In the genomic region with DNA sequence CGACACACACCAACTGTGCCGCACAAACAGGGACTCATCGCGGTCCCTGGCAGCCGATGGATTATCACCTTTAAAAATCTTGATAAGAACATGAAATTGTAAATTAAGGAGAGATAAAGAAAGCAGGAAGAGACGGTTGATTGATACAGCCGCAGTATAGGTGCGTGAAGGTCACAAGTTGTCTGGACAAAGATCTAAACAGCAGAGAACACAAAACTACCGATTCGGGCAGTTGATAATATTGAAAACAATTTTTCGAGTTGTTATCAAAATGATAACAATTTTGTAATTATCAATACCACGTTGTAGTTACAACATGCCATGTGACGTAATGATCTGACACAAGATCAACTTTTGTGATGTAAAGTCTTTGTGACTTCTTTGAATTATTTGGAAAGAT, we compare ENCODE assay signal across 8 worm cellular contexts.
TF ChIP-seq lines count a peak whose summit lies in the region.

No protein-coding gene starts in this region.

TF ChIP-seq in whole organism, L1 larva, 84 proteins besides CTCF, POLR2A, EP300 and RAD21 (continues in another document):
- peak; percentile 84 for TF ChIP-seq tbx-2 (tag; optimal IDR thresholded peaks at IDR 0.05; lab: Kevin White, UChicago)
- TF ChIP-seq blmp-1 (tag; optimal IDR thresholded peaks at IDR 0.05; lab: Kevin White, UChicago) = peak; percentile 85
- TF ChIP-seq rnt-1 (tag; optimal IDR thresholded peaks at IDR 0.05; lab: Kevin White, UChicago) = peak; percentile 28
- peak; percentile 25 for TF ChIP-seq ztf-4 (tag; optimal IDR thresholded peaks at IDR 0.05; lab: Kevin White, UChicago)
- TF ChIP-seq ceh-82 (tag; optimal IDR thresholded peaks at IDR 0.05; lab: Kevin White, UChicago) = no peak
- TF ChIP-seq xbp-1 (tag; optimal IDR thresholded peaks at IDR 0.05; lab: Kevin White, UChicago) = peak; percentile 29
- TF ChIP-seq pqm-1 (tag; optimal IDR thresholded peaks at IDR 0.05; lab: Kevin White, UChicago) = no peak
- TF ChIP-seq fkh-4 (tag; optimal IDR thresholded peaks at IDR 0.05; lab: Kevin White, UChicago; ENCODE audit: borderline replicate concordance) = no peak
- peak; percentile 81 to 100 (median 96) for TF ChIP-seq elt-3 (tag; optimal IDR thresholded peaks at IDR 0.05; lab: Kevin White, UChicago)
- TF ChIP-seq nhr-12 (tag; optimal IDR thresholded peaks at IDR 0.05; lab: Kevin White, UChicago) = no peak

TF ChIP-seq in whole organism, L2 larva, 48 proteins besides CTCF, POLR2A, EP300 and RAD21 (continues in another document):
- TF ChIP-seq elt-1 (tag; optimal IDR thresholded peaks at IDR 0.05; lab: Kevin White, UChicago) (peak; percentile 98), lsy-2 (tag; optimal IDR thresholded peaks at IDR 0.05; lab: Kevin White, UChicago) (peak in 1 of 2 experiments; percentile 78), alr-1 (tag; optimal IDR thresholded peaks at IDR 0.05; lab: Kevin White, UChicago) (no peak), ceh-82 (tag; optimal IDR thresholded peaks at IDR 0.05; lab: Kevin White, UChicago) (no peak), C34F6.9 (tag; optimal IDR thresholded peaks at IDR 0.05; lab: Kevin White, UChicago) (peak; percentile 39), nhr-11 (tag; optimal IDR thresholded peaks at IDR 0.05; lab: Kevin White, UChicago) (no peak), sma-3 (GFP tag; optimal IDR thresholded peaks at IDR 0.05; lab: Kevin White, UChicago) (peak; percentile 97), F13H6.1 (tag; optimal IDR thresholded peaks at IDR 0.05; lab: Kevin White, UChicago) (peak; percentile 79), unc-62 (GFP tag; optimal IDR thresholded peaks at IDR 0.05; lab: Kevin White, UChicago) (no peak), lin-13 (GFP tag; optimal IDR thresholded peaks at IDR 0.05; lab: Kevin White, UChicago) (peak; percentile 47), mbf-1 (tag; optimal IDR thresholded peaks at IDR 0.05; lab: Kevin White, UChicago) (no peak)

TF ChIP-seq in whole organism, L3 larva, 47 proteins besides CTCF, POLR2A, EP300 and RAD21 (continues in another document):
- peak; percentile 77 for TF ChIP-seq ceh-28 (tag; optimal IDR thresholded peaks at IDR 0.05; lab: Kevin White, UChicago)
- peak; percentile 47 for TF ChIP-seq tbx-2 (tag; optimal IDR thresholded peaks at IDR 0.05; lab: Kevin White, UChicago)
- TF ChIP-seq ztf-4 (tag; optimal IDR thresholded peaks at IDR 0.05; lab: Kevin White, UChicago) = peak; percentile 3
- TF ChIP-seq mml-1 (tag; optimal IDR thresholded peaks at IDR 0.05; lab: Kevin White, UChicago) = no peak
- no peak for TF ChIP-seq daf-12 (tag; optimal IDR thresholded peaks at IDR 0.05; lab: Kevin White, UChicago)
- peak; percentile 88 for TF ChIP-seq lsy-12 (tag; optimal IDR thresholded peaks at IDR 0.05; lab: Kevin White, UChicago)
- peak; percentile 94 for TF ChIP-seq jun-1 (tag; optimal IDR thresholded peaks at IDR 0.05; lab: Kevin White, UChicago)
- peak; percentile 77 for TF ChIP-seq fos-1 (tag; optimal IDR thresholded peaks at IDR 0.05; lab: Kevin White, UChicago)
- peak; percentile 94 for TF ChIP-seq elt-1 (tag; optimal IDR thresholded peaks at IDR 0.05; lab: Kevin White, UChicago)
- no peak for TF ChIP-seq lin-39 (tag; optimal IDR thresholded peaks at IDR 0.05; lab: Kevin White, UChicago)
- no peak for TF ChIP-seq fkh-10 (GFP tag; optimal IDR thresholded peaks at IDR 0.05; lab: Kevin White, UChicago)

TF ChIP-seq in whole organism, L4 larva, 104 proteins besides CTCF, POLR2A, EP300 and RAD21 (continues in another document):
- no peak for TF ChIP-seq ztf-11 (tag; optimal IDR thresholded peaks at IDR 0.05; lab: Kevin White, UChicago)
- peak; percentile 89 for TF ChIP-seq nhr-25 (tag; optimal IDR thresholded peaks at IDR 0.05; lab: Kevin White, UChicago; ENCODE audit: borderline replicate concordance, insufficient read depth)
- no peak for TF ChIP-seq lin-39 (tag; optimal IDR thresholded peaks at IDR 0.05; lab: Kevin White, UChicago)
- no peak for TF ChIP-seq hmg-1.1 (GFP tag; IDR thresholded peaks at IDR 0.05; lab: Robert Waterston, UW)
- no peak for TF ChIP-seq skn-1 (tag; optimal IDR thresholded peaks at IDR 0.05; lab: Kevin White, UChicago)
- peak; percentile 97 for TF ChIP-seq nhr-10 (tag; optimal IDR thresholded peaks at IDR 0.05; lab: Kevin White, UChicago)
- TF ChIP-seq ceh-82 (tag; optimal IDR thresholded peaks at IDR 0.05; lab: Kevin White, UChicago) = no peak
- TF ChIP-seq saeg-2 (GFP tag; IDR thresholded peaks at IDR 0.05; lab: Robert Waterston, UW) = peak; percentile 56; the same call in 1 of the 2 replicates
- TF ChIP-seq aly-2 (tag; optimal IDR thresholded peaks at IDR 0.05; lab: Kevin White, UChicago) = no peak
- no peak for TF ChIP-seq ceh-28 (tag; optimal IDR thresholded peaks at IDR 0.05; lab: Kevin White, UChicago)
- peak; percentile 77 for TF ChIP-seq gei-8 (GFP tag; optimal IDR thresholded peaks at IDR 0.05; lab: Kevin White, UChicago)

TF ChIP-seq in whole organism, late embryonic, 69 proteins besides CTCF, POLR2A, EP300 and RAD21:
- TF ChIP-seq rnt-1 (tag; optimal IDR thresholded peaks at IDR 0.05; lab: Kevin White, UChicago) (peak; percentile 16), pqm-1 (tag; optimal IDR thresholded peaks at IDR 0.05; lab: Kevin White, UChicago) (peak; percentile 11), ceh-9 (tag; optimal IDR thresholded peaks at IDR 0.05; lab: Kevin White, UChicago) (no peak), unc-3 (GFP tag; conservative IDR thresholded peaks at IDR 0.05; lab: Robert Waterston, UW) (no peak), unc-3 (tag; optimal IDR thresholded peaks at IDR 0.05; lab: Kevin White, UChicago) (no peak), nhr-232 (tag; optimal IDR thresholded peaks at IDR 0.05; lab: Kevin White, UChicago) (no peak), unc-42 (tag; optimal IDR thresholded peaks at IDR 0.05; lab: Kevin White, UChicago) (no peak), hlh-30 (tag; optimal IDR thresholded peaks at IDR 0.05; lab: Kevin White, UChicago; ENCODE audit: insufficient read depth) (peak; percentile 20), lim-6 (tag; optimal IDR thresholded peaks at IDR 0.05; lab: Kevin White, UChicago) (no peak), elt-2 (tag; optimal IDR thresholded peaks at IDR 0.05; lab: Kevin White, UChicago) (peak; percentile 96)

TF ChIP-seq in whole organism, midembryonic, 9 proteins besides CTCF, POLR2A, EP300 and RAD21:
- TF ChIP-seq ztf-29 (GFP tag; IDR thresholded peaks at IDR 0.05; lab: Robert Waterston, UW) (no peak), med-1 (GFP tag; optimal IDR thresholded peaks at IDR 0.05; lab: Kevin White, UChicago; ENCODE audit: insufficient read depth) (no peak), cog-1 (tag; optimal IDR thresholded peaks at IDR 0.05; lab: Kevin White, UChicago) (peak; percentile 57)
TF ChIP-seq in whole organism, midembryonic: peak in this region for 1.

TF ChIP-seq in whole organism, mixed stage, embryonic, 35 proteins besides CTCF, POLR2A, EP300 and RAD21:
- TF ChIP-seq bed-3 (GFP tag; optimal IDR thresholded peaks at IDR 0.05; lab: Kevin White, UChicago) (no peak), cnd-1 (tag; optimal IDR thresholded peaks at IDR 0.05; lab: Kevin White, UChicago) (no peak), ceh-83 (GFP tag; optimal IDR thresholded peaks at IDR 0.05; lab: Kevin White, UChicago) (no peak), drap-1 (GFP tag; optimal IDR thresholded peaks at IDR 0.05; lab: Kevin White, UChicago) (no peak), lsy-2 (tag; optimal IDR thresholded peaks at IDR 0.05; lab: Kevin White, UChicago) (no peak), mep-1 (tag; optimal IDR thresholded peaks at IDR 0.05; lab: Kevin White, UChicago) (no peak), unc-120 (tag; optimal IDR thresholded peaks at IDR 0.05; lab: Kevin White, UChicago; ENCODE audit: poor library complexity, severe bottlenecking) (no peak), sem-2 (GFP tag; optimal IDR thresholded peaks at IDR 0.05; lab: Kevin White, UChicago) (no peak), zip-8 (tag; optimal IDR thresholded peaks at IDR 0.05; lab: Kevin White, UChicago) (peak; percentile 16), ces-1 (GFP tag; optimal IDR thresholded peaks at IDR 0.05; lab: Kevin White, UChicago) (no peak), elt-3 (tag; optimal IDR thresholded peaks at IDR 0.05; lab: Kevin White, UChicago) (peak; percentile 64), nhr-28 (tag; optimal IDR thresholded peaks at IDR 0.05; lab: Kevin White, UChicago) (no peak), mab-5 (tag; optimal IDR thresholded peaks at IDR 0.05; lab: Kevin White, UChicago) (no peak), elt-1 (tag; optimal IDR thresholded peaks at IDR 0.05; lab: Kevin White, UChicago; ENCODE audit: borderline replicate concordance, insufficient read depth) (peak; percentile 99), ceh-43 (GFP tag; optimal IDR thresholded peaks at IDR 0.05; lab: Kevin White, UChicago) (no peak), ham-2 (GFP tag; optimal IDR thresholded peaks at IDR 0.05; lab: Kevin White, UChicago) (peak; percentile 67)
TF ChIP-seq in whole organism, mixed stage, embryonic: peak in this region for 4.

TF ChIP-seq in whole organism, young adult, 124 proteins besides CTCF, POLR2A, EP300 and RAD21 (continues in another document):
- TF ChIP-seq madf-3 (GFP tag; IDR thresholded peaks at IDR 0.05; lab: Robert Waterston, UW) (no peak), tlf-1 (GFP tag; optimal IDR thresholded peaks at IDR 0.05; lab: Kevin White, UChicago) (peak; percentile 39), madf-10 (tag; optimal IDR thresholded peaks at IDR 0.05; lab: Kevin White, UChicago) (peak; percentile 8), ztf-22 (GFP tag; optimal IDR thresholded peaks at IDR 0.05; lab: Kevin White, UChicago) (peak; percentile 70), nhr-80 (tag; optimal IDR thresholded peaks at IDR 0.05; lab: Kevin White, UChicago) (peak; percentile 84), tbp1 (GFP tag; optimal IDR thresholded peaks at IDR 0.05; lab: Kevin White, UChicago) (peak; percentile 44), let-607 (tag; optimal IDR thresholded peaks at IDR 0.05; lab: Kevin White, UChicago) (peak in 1 of 2 experiments; percentile 64), sea-2 (GFP tag; IDR thresholded peaks at IDR 0.05; lab: Robert Waterston, UW) (no peak), C06A6.2 (GFP tag; conservative IDR thresholded peaks at IDR 0.05; lab: Robert Waterston, UW) (peak; percentile 53; the same call in 1 of the 2 replicates), pha-4 (tag; optimal IDR thresholded peaks at IDR 0.05; lab: Kevin White, UChicago) (peak; percentile 64), F22D6.2 (tag; optimal IDR thresholded peaks at IDR 0.05; lab: Kevin White, UChicago) (peak; percentile 84), ztf-3 (GFP tag; optimal IDR thresholded peaks at IDR 0.05; lab: Kevin White, UChicago) (peak; percentile 16), Y95B8A.8 (GFP tag; IDR thresholded peaks at IDR 0.05; lab: Robert Waterston, UW) (no peak), cebp-1 (GFP tag; IDR thresholded peaks at IDR 0.05; lab: Robert Waterston, UW) (peak; percentile 13; the same call in 1 of the 2 replicates), cebp-1 (tag; optimal IDR thresholded peaks at IDR 0.05; lab: Kevin White, UChicago) (no peak), dpff-1 (tag; optimal IDR thresholded peaks at IDR 0.05; lab: Kevin White, UChicago) (no peak), ceh-91 (GFP tag; IDR thresholded peaks at IDR 0.05; lab: Robert Waterston, UW) (no peak), athp-1 (tag; optimal IDR thresholded peaks at IDR 0.05; lab: Kevin White, UChicago) (no peak), egl-44 (GFP tag; IDR thresholded peaks at IDR 0.05; lab: Robert Waterston, UW) (0 out of 2 replicates have a peak, but pooled peaks have one; percentile 37), F55B11.4 (tag; optimal IDR thresholded peaks at IDR 0.05; lab: Kevin White, UChicago; ENCODE audit: borderline replicate concordance, insufficient read depth) (no peak)
